Fruit fly (Drosophila melanogaster) whole organism, embryonic: ENCODE results near the gene Gs1l.
A peak's percentile ranks its signal among the peaks of the same experiment; 100 is the strongest.

Experiments used
- CG14965 ChIP-seq: fragments of 200-800 bp; sonication (Bioruptor generic); optimal IDR thresholded peaks from 2 replicates; lab custom pipeline; 2016; ENCODE audit warnings: missing biosample characterization, missing genetic modification characterization, borderline replicate concordance
- CG17328 ChIP-seq: fragments of 200-800 bp; sonication (Bioruptor generic); IDR thresholded peaks from 2 replicates; pipeline ENCODE4 v1.3.6; 2022; ENCODE audit warnings: missing biosample characterization, missing genetic modification characterization
- CG2712 ChIP-seq: fragments of 200-800 bp; optimal IDR thresholded peaks from 3 replicates; lab custom pipeline; 2019; ENCODE audit warnings: missing biosample characterization, mild to moderate bottlenecking, missing genetic modification characterization, moderate library complexity
- CG2875 ChIP-seq: fragments of 200-800 bp; sonication (Bioruptor generic); optimal IDR thresholded peaks from 2 replicates; lab custom pipeline; 2017; ENCODE audit warnings: missing biosample characterization, mild to moderate bottlenecking, missing genetic modification characterization, missing genetic modification reagents
- CG30431 ChIP-seq: fragments of 200-800 bp; sonication (Bioruptor generic); optimal IDR thresholded peaks from 2 replicates; lab custom pipeline; 2017; ENCODE audit warnings: missing biosample characterization, missing genetic modification characterization
- CG3163 ChIP-seq: fragments of 200-800 bp; sonication (Bioruptor generic); optimal IDR thresholded peaks from 3 replicates; lab custom pipeline; 2016; ENCODE audit warnings: missing biosample characterization, missing genetic modification characterization
- CG4854 ChIP-seq: fragments of 200-800 bp; sonication (Bioruptor generic); optimal IDR thresholded peaks from 2 replicates; lab custom pipeline; 2016; ENCODE audit warnings: missing biosample characterization, missing genetic modification characterization, inconsistent platforms
- CG5245 ChIP-seq: fragments of 200-800 bp; sonication (Bioruptor generic); optimal IDR thresholded peaks from 3 replicates; lab custom pipeline; 2016; ENCODE audit warnings: missing biosample characterization, missing genetic modification characterization
- CG6791 ChIP-seq: fragments of 200-800 bp; sonication (Bioruptor generic); IDR thresholded peaks from 3 replicates; pipeline ENCODE4 v1.3.6; 2022; ENCODE audit warnings: missing biosample characterization, missing genetic modification characterization; ENCODE audit not compliant: partially characterized antibody
- CG7271 ChIP-seq: fragments of 200-800 bp; sonication (Bioruptor generic); optimal IDR thresholded peaks from 2 replicates; lab custom pipeline; 2018; ENCODE audit warnings: missing biosample characterization, mild to moderate bottlenecking, missing genetic modification characterization, moderate library complexity
- CG8290 ChIP-seq, 3 experiments: fragments of 200-800 bp; sonication (Bioruptor generic); optimal IDR thresholded peaks; 2 replicates each; lab custom pipeline; 2016 to 2019; ENCODE audit warnings: missing biosample characterization in 3 of 3, missing genetic modification characterization in 3 of 3, mild to moderate bottlenecking in 2 of 3, moderate library complexity in 1 of 3
- CG9876 ChIP-seq: fragments of 200-800 bp; sonication (Bioruptor generic); optimal IDR thresholded peaks from 2 replicates; lab custom pipeline; 2016; ENCODE audit warnings: missing biosample characterization, missing genetic modification characterization
- ERR ChIP-seq: fragments of 200-800 bp; sonication (Bioruptor generic); optimal IDR thresholded peaks from 2 replicates; lab custom pipeline; 2016; ENCODE audit warnings: missing biosample characterization, missing genetic modification characterization
- Ets97D ChIP-seq: fragments of 200-800 bp; sonication (Bioruptor generic); optimal IDR thresholded peaks from 3 replicates; lab custom pipeline; 2016; ENCODE audit warnings: missing biosample characterization, missing genetic modification characterization
- H15 ChIP-seq: fragments of 200-800 bp; sonication (Bioruptor generic); IDR thresholded peaks from 3 replicates; pipeline ENCODE4 v1.3.6; 2022; ENCODE audit warnings: missing biosample characterization, missing genetic modification characterization
- Med ChIP-seq: fragments of 200-800 bp; sonication (Bioruptor generic); peaks from one replicate; lab custom pipeline; 2016; ENCODE audit warnings: missing biosample characterization, missing genetic modification characterization, mild to moderate bottlenecking, inconsistent platforms, moderate library complexity
- Oaz ChIP-seq: fragments of 200-800 bp; sonication (Bioruptor generic); IDR thresholded peaks from 2 replicates; pipeline ENCODE4 v1.3.6; 2022; ENCODE audit warnings: missing biosample characterization, missing genetic modification characterization
- Side ChIP-seq: fragments of 200-800 bp; sonication (Bioruptor generic); optimal IDR thresholded peaks from 2 replicates; lab custom pipeline; 2016; ENCODE audit warnings: missing biosample characterization, missing genetic modification characterization
- aop ChIP-seq: fragments of 200-800 bp; sonication (Bioruptor generic); IDR thresholded peaks from 2 replicates; pipeline ENCODE4 v1.3.6; 2022; ENCODE audit warnings: missing biosample characterization, missing genetic modification characterization
- az2 ChIP-seq: fragments of 200-800 bp; sonication (Bioruptor generic); optimal IDR thresholded peaks from 3 replicates; lab custom pipeline; 2016; ENCODE audit warnings: missing biosample characterization, missing genetic modification characterization
- bowl ChIP-seq: fragments of 200-800 bp; sonication (Bioruptor generic); IDR thresholded peaks from 2 replicates; pipeline ENCODE4 v1.3.6; 2022; ENCODE audit warnings: missing biosample characterization, missing genetic modification characterization
- cato ChIP-seq: fragments of 200-800 bp; sonication (Bioruptor generic); optimal IDR thresholded peaks from 2 replicates; lab custom pipeline; 2016; ENCODE audit warnings: missing biosample characterization, missing genetic modification characterization, borderline replicate concordance
- chn ChIP-seq: fragments of 200-800 bp; sonication (Bioruptor generic); optimal IDR thresholded peaks from 2 replicates; lab custom pipeline; 2016; ENCODE audit warnings: missing biosample characterization, missing genetic modification characterization
- ci ChIP-seq: fragments of 200-800 bp; sonication (Bioruptor generic); IDR thresholded peaks from 3 replicates; pipeline ENCODE4 v1.3.6; 2022; ENCODE audit warnings: missing biosample characterization, missing genetic modification characterization
- croc ChIP-seq: fragments of 200-800 bp; sonication (Bioruptor generic); conservative IDR thresholded peaks from 3 replicates; pipeline ENCODE4 v1.3.6; 2022; ENCODE audit warnings: missing biosample characterization, missing genetic modification characterization
- crp ChIP-seq, 2 experiments: fragments of 200-800 bp; sonication (Bioruptor generic); optimal IDR thresholded peaks; 2 replicates in 1 of 2; 3 replicates in 1 of 2; lab custom pipeline; 2017; ENCODE audit warnings: missing biosample characterization in 2 of 2, missing genetic modification characterization in 2 of 2, mild to moderate bottlenecking in 1 of 2, moderate library complexity in 1 of 2
- da ChIP-seq: fragments of 200-800 bp; sonication (Bioruptor generic); optimal IDR thresholded peaks from 2 replicates; lab custom pipeline; 2016; ENCODE audit warnings: missing biosample characterization, missing genetic modification characterization
- gcm2 ChIP-seq: fragments of 200-800 bp; sonication (Bioruptor generic); optimal IDR thresholded peaks from 2 replicates; lab custom pipeline; 2016; ENCODE audit warnings: missing biosample characterization, missing genetic modification characterization
- gem ChIP-seq: fragments of 200-800 bp; sonication (Bioruptor generic); optimal IDR thresholded peaks from 2 replicates; lab custom pipeline; 2019; ENCODE audit warnings: missing biosample characterization, mild to moderate bottlenecking, missing genetic modification characterization, moderate library complexity
- hb ChIP-seq: fragments of 200-800 bp; sonication (Bioruptor generic); IDR thresholded peaks from 3 replicates; pipeline ENCODE4 v1.3.6; 2022; ENCODE audit warnings: missing biosample characterization, missing genetic modification characterization; ENCODE audit not compliant: partially characterized antibody
- knrl ChIP-seq: fragments of 200-800 bp; sonication (Bioruptor generic); IDR thresholded peaks from 3 replicates; pipeline ENCODE4 v1.3.6; 2022; ENCODE audit warnings: missing biosample characterization, missing genetic modification characterization; ENCODE audit not compliant: partially characterized antibody
- lov ChIP-seq, 2 experiments: fragments of 200-800 bp in 1 of 2; fragments of >200 bp in 1 of 2; sonication (Bioruptor generic) in 1 of 2; IDR thresholded peaks in 1 of 2; optimal IDR thresholded peaks in 1 of 2; 2 replicates in 1 of 2; 3 replicates in 1 of 2; pipeline versions ENCODE4 v1.3.6 to Lab custom; 2017 to 2022; ENCODE audit warnings: missing biosample characterization in 1 of 2, missing genetic modification characterization in 1 of 2
- nerfin-1 ChIP-seq: fragments of 200-800 bp; sonication (Bioruptor generic); optimal IDR thresholded peaks from 3 replicates; lab custom pipeline; 2019; ENCODE audit warnings: missing biosample characterization, mild to moderate bottlenecking, missing genetic modification characterization, moderate library complexity
- pan ChIP-seq, 4 experiments: fragments of >200 bp in 3 of 4; fragments of 200-800 bp in 1 of 4; sonication (Bioruptor generic) in 1 of 4; optimal IDR thresholded peaks in 3 of 4; IDR thresholded peaks in 1 of 4; 2 replicates each; pipeline versions ENCODE4 v1.3.6 to Lab custom; 2017 to 2022; ENCODE audit warnings: missing biosample characterization in 2 of 4, missing genetic modification characterization in 2 of 4, mixed read lengths in 1 of 4
- ranshi ChIP-seq: fragments of 200-800 bp; sonication (Bioruptor generic); IDR thresholded peaks from 2 replicates; pipeline ENCODE4 v1.3.6; 2022; ENCODE audit warnings: missing biosample characterization, missing genetic modification characterization
- sens-2 ChIP-seq: fragments of 200-800 bp; sonication (Bioruptor generic); IDR thresholded peaks from 2 replicates; pipeline ENCODE4 v1.3.6; 2022; ENCODE audit warnings: missing biosample characterization, missing genetic modification characterization
- unpg ChIP-seq: fragments of 200-800 bp; sonication (Bioruptor generic); optimal IDR thresholded peaks from 3 replicates; lab custom pipeline; 2018; ENCODE audit warnings: missing biosample characterization, mild to moderate bottlenecking, missing genetic modification characterization, moderate library complexity
- wdn ChIP-seq: fragments of 200-800 bp; sonication (Bioruptor generic); IDR thresholded peaks from 2 replicates; pipeline ENCODE4 v1.3.6; 2022; ENCODE audit warnings: missing biosample characterization, missing genetic modification characterization

Gs1l gene

dm6 chr2L:4456539-4456994 is at the start of gene Gs1l (continued):
- TF ChIP-seq lov (optimal IDR thresholded peaks at IDR 0.05; lab: Kevin White, UChicago) (no peak), lov (GFP tag; IDR thresholded peaks at IDR 0.05; lab: Robert Waterston, UW) (no peak), CG3163 (GFP tag; lab: Kevin White, UChicago) (no peak), CG30431 (GFP tag; lab: Kevin White, UChicago) (no peak), pan (optimal IDR thresholded peaks at IDR 0.05; lab: Kevin White, UChicago) (no peak), pan (GFP tag; optimal IDR thresholded peaks at IDR 0.05 in 1 of 2, IDR thresholded peaks at IDR 0.05 in 1 of 2) (no peak), az2 (GFP tag; lab: Kevin White, UChicago) (no peak), CG2712 (tag; lab: Kevin White, UChicago) (peak; percentile 34), CG5245 (no peak), gem (tag; lab: Kevin White, UChicago) (peak; percentile 37), CG14965 (no peak), knrl (GFP tag; lab: Robert Waterston, UW) (no peak), nerfin-1 (tag; lab: Kevin White, UChicago) (no peak), chn (no peak), Oaz (GFP tag; lab: Robert Waterston, UW) (no peak), gcm2 (GFP tag; lab: Kevin White, UChicago) (no peak), hb (GFP tag; lab: Robert Waterston, UW) (no peak), aop (GFP tag; lab: Robert Waterston, UW) (no peak), CG2875 (no peak), crp (GFP tag; optimal IDR thresholded peaks at IDR 0.05; lab: Kevin White, UChicago) (no peak), CG4854 (GFP tag; lab: Kevin White, UChicago) (no peak), Side (GFP tag; lab: Kevin White, UChicago) (no peak), CG6791 (no peak), wdn (GFP tag; lab: Robert Waterston, UW) (no peak), ERR (GFP tag; lab: Kevin White, UChicago) (peak; percentile 88), bowl (GFP tag; lab: Robert Waterston, UW) (no peak), ranshi (GFP tag; lab: Robert Waterston, UW) (no peak), da (GFP tag; lab: Kevin White, UChicago) (no peak), unpg (GFP tag; lab: Kevin White, UChicago) (peak; percentile 34), croc (GFP tag; lab: Robert Waterston, UW) (no peak)

dm6 chr2L:4477978-4478377 is 21.4 kb upstream of the Gs1l start:
- TF ChIP-seq CG7271 (peak; percentile 74), cato (GFP tag; lab: Kevin White, UChicago) (no peak), Med (GFP tag; lab: Kevin White, UChicago) (peak; percentile 34), ci (GFP tag; lab: Robert Waterston, UW) (peak; percentile 62; the same call in 2 of the 3 replicates), CG17328 (GFP tag; lab: Robert Waterston, UW) (0 out of 2 replicates have a peak, but pooled peaks have one; percentile 21), sens-2 (GFP tag; lab: Robert Waterston, UW) (0 out of 2 replicates have a peak, but pooled peaks have one; percentile 22), CG9876 (no peak), H15 (GFP tag; lab: Robert Waterston, UW) (0 out of 3 replicates have a peak, but pooled peaks have one; percentile 25), Ets97D (GFP tag; lab: Kevin White, UChicago) (peak; percentile 72), CG8290 (GFP tag; optimal IDR thresholded peaks at IDR 0.05; lab: Kevin White, UChicago) (no peak), CG8290 (tag; optimal IDR thresholded peaks at IDR 0.05; lab: Kevin White, UChicago) (peak in 1 of 2 experiments; percentile 19)
